Worm (Caenorhabditis elegans): Measurements from ENCODE around the gene C47D12.4.

DNA sequence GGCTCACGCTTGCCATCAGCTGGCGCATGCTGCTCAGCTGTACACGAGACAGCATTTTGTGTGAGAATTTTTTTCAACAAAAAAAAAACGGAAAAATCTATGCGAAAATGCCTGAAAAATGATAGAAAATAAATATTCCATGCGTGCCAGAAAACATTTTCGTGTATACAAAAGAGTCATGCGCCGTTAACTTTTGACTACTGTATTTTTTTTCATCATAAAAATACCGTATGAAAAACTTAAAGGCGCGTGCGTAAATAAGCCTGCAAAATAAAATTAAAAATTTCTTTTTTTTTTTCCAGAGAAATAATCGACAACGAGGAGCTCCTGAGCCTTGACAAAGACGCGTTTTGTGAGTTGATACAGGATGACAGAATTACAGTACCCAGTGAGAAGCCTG is 8.4 kb downstream of the C47D12.4 start:
- TF ChIP-seq unc-30 (tag; optimal IDR thresholded peaks at IDR 0.05) = no peak
- TF ChIP-seq ztf-11 (tag; optimal IDR thresholded peaks at IDR 0.05) = no peak
- no peak for TF ChIP-seq fos-1 (tag; optimal IDR thresholded peaks at IDR 0.05)
- TF ChIP-seq isw-1 (GFP tag; IDR thresholded peaks at IDR 0.05) = no peak

Data from whole organism, L1 larva.